Fruit fly (Drosophila melanogaster) whole organism, embryonic: ENCODE results near the gene Ids.

Experiments
- Blimp-1 ChIP-seq: fragments of 200-800 bp; sonication (Bioruptor generic); optimal IDR thresholded peaks from 3 replicates; lab custom pipeline; 2018; ENCODE audit warnings: missing biosample characterization, missing genetic modification characterization, mild to moderate bottlenecking, moderate library complexity, missing genetic modification reagents
- CG10366 ChIP-seq: fragments of 200-800 bp; sonication (Bioruptor generic); IDR thresholded peaks from 2 replicates; pipeline ENCODE4 v1.3.6; 2022; ENCODE audit warnings: missing biosample characterization, missing genetic modification characterization
- CG11093 ChIP-seq: fragments of 200-800 bp; sonication (Bioruptor generic); IDR thresholded peaks from 3 replicates; pipeline ENCODE4 v1.3.6; 2022; ENCODE audit warnings: missing biosample characterization, missing genetic modification characterization
- CG12299 ChIP-seq: fragments of 200-800 bp; sonication (Bioruptor generic); optimal IDR thresholded peaks from 2 replicates; lab custom pipeline; 2018; ENCODE audit warnings: missing biosample characterization, mild to moderate bottlenecking, missing genetic modification characterization
- CG1233 ChIP-seq: fragments of 200-800 bp; sonication (Bioruptor generic); optimal IDR thresholded peaks from 4 replicates; lab custom pipeline; 2018; ENCODE audit warnings: missing biosample characterization, mild to moderate bottlenecking, missing genetic modification characterization
- CG14667 ChIP-seq: fragments of 200-800 bp; sonication (Bioruptor generic); IDR thresholded peaks from 2 replicates; pipeline ENCODE4 v1.3.6; 2022; ENCODE audit warnings: missing biosample characterization, missing genetic modification characterization
- CG2116 ChIP-seq: fragments of 200-800 bp; sonication (Bioruptor generic); optimal IDR thresholded peaks from 3 replicates; lab custom pipeline; 2018; ENCODE audit warnings: missing biosample characterization, mild to moderate bottlenecking, missing genetic modification characterization
- CG2875 ChIP-seq: fragments of 200-800 bp; sonication (Bioruptor generic); optimal IDR thresholded peaks from 2 replicates; lab custom pipeline; 2017; ENCODE audit warnings: missing biosample characterization, mild to moderate bottlenecking, missing genetic modification characterization, missing genetic modification reagents
- CG3407 ChIP-seq: fragments of 200-800 bp; sonication (Bioruptor generic); optimal IDR thresholded peaks from 2 replicates; lab custom pipeline; 2018; ENCODE audit warnings: missing biosample characterization, mild to moderate bottlenecking, missing genetic modification characterization
- CG4328 ChIP-seq: fragments of 200-800 bp; sonication (Bioruptor generic); optimal IDR thresholded peaks from 3 replicates; lab custom pipeline; 2017; ENCODE audit warnings: missing biosample characterization, missing genetic modification reagents, missing genetic modification characterization
- CG8765 ChIP-seq: fragments of 200-800 bp; sonication (Bioruptor generic); IDR thresholded peaks from 2 replicates; pipeline ENCODE4 v1.3.6; 2022; ENCODE audit warnings: missing biosample characterization, missing genetic modification characterization
- CG9215 ChIP-seq: fragments of 200-800 bp; sonication (Bioruptor generic); IDR thresholded peaks from 2 replicates; pipeline ENCODE4 v1.3.6; 2022; ENCODE audit warnings: missing biosample characterization, missing genetic modification characterization
- CG9437 ChIP-seq: fragments of 200-800 bp; sonication (Bioruptor generic); optimal IDR thresholded peaks from 2 replicates; lab custom pipeline; 2018; ENCODE audit warnings: missing biosample characterization, mild to moderate bottlenecking, missing genetic modification characterization
- CkIIα-i1 ChIP-seq: fragments of 200-800 bp; sonication (Bioruptor generic); IDR thresholded peaks from 2 replicates; pipeline ENCODE4 v1.3.6; 2022; ENCODE audit warnings: missing biosample characterization, missing genetic modification characterization
- Dad ChIP-seq: fragments of 200-800 bp; sonication (Bioruptor generic); optimal IDR thresholded peaks from 3 replicates; lab custom pipeline; 2016; ENCODE audit warnings: missing biosample characterization, missing genetic modification characterization
- Dbx ChIP-seq: fragments of 200-800 bp; sonication (Bioruptor generic); IDR thresholded peaks from 3 replicates; pipeline ENCODE4 v1.3.6; 2022; ENCODE audit warnings: missing biosample characterization, missing genetic modification characterization
- Drgx ChIP-seq: fragments of 200-800 bp; sonication (Bioruptor generic); IDR thresholded peaks from 2 replicates; pipeline ENCODE4 v1.3.6; 2022; ENCODE audit warnings: missing biosample characterization, missing genetic modification characterization
- E2f1 ChIP-seq: fragments of 200-800 bp; sonication (Bioruptor generic); IDR thresholded peaks from 2 replicates; pipeline ENCODE4 v1.3.6; 2022; ENCODE audit warnings: missing biosample characterization, missing genetic modification characterization
- Meics ChIP-seq: fragments of 200-800 bp; sonication (Bioruptor generic); optimal IDR thresholded peaks from 2 replicates; lab custom pipeline; 2017; ENCODE audit warnings: missing biosample characterization, mild to moderate bottlenecking, missing genetic modification characterization
- Mrtf ChIP-seq: fragments of 200-800 bp; sonication (Bioruptor generic); IDR thresholded peaks from 3 replicates; pipeline ENCODE4 v1.3.6; 2022; ENCODE audit warnings: missing biosample characterization, missing genetic modification characterization
- Opbp ChIP-seq: fragments of 200-800 bp; sonication (Bioruptor generic); IDR thresholded peaks from 3 replicates; pipeline ENCODE4 v1.3.6; 2022; ENCODE audit warnings: missing biosample characterization, missing genetic modification characterization; ENCODE audit not compliant: partially characterized antibody
- PHDP ChIP-seq: fragments of 200-800 bp; sonication (Bioruptor generic); optimal IDR thresholded peaks from 3 replicates; lab custom pipeline; 2018; ENCODE audit warnings: missing biosample characterization, mild to moderate bottlenecking, missing genetic modification characterization, moderate library complexity
- Tbp ChIP-seq: fragments of >200 bp; optimal IDR thresholded peaks from 2 replicates; lab custom pipeline; 2018; ENCODE audit warnings: missing biosample characterization, missing genetic modification characterization
- ac ChIP-seq: fragments of 200-800 bp; sonication (Bioruptor generic); optimal IDR thresholded peaks from 3 replicates; lab custom pipeline; 2017; ENCODE audit warnings: missing biosample characterization, mild to moderate bottlenecking, missing genetic modification characterization
- aop ChIP-seq: fragments of 200-800 bp; sonication (Bioruptor generic); IDR thresholded peaks from 2 replicates; pipeline ENCODE4 v1.3.6; 2022; ENCODE audit warnings: missing biosample characterization, missing genetic modification characterization
- ap ChIP-seq: fragments of 200-800 bp; sonication (Bioruptor generic); IDR thresholded peaks from 2 replicates; pipeline ENCODE4 v1.3.6; 2022; ENCODE audit warnings: missing biosample characterization, missing genetic modification characterization
- az2 ChIP-seq: fragments of 200-800 bp; sonication (Bioruptor generic); optimal IDR thresholded peaks from 3 replicates; lab custom pipeline; 2016; ENCODE audit warnings: missing biosample characterization, missing genetic modification characterization
- bbx ChIP-seq: fragments of 200-800 bp; sonication (Bioruptor generic); IDR thresholded peaks from 2 replicates; pipeline ENCODE4 v1.3.6; 2022; ENCODE audit warnings: missing biosample characterization, missing genetic modification characterization; ENCODE audit not compliant: partially characterized antibody
- bcd ChIP-seq: fragments of 200-800 bp; sonication (Bioruptor generic); optimal IDR thresholded peaks from 2 replicates; lab custom pipeline; 2017; ENCODE audit warnings: missing biosample characterization, mild to moderate bottlenecking, missing genetic modification characterization
- crol ChIP-seq: fragments of 200-800 bp; sonication (Bioruptor generic); IDR thresholded peaks from 2 replicates; pipeline ENCODE4 v1.3.6; 2022; ENCODE audit warnings: missing biosample characterization, missing genetic modification characterization
- dati ChIP-seq: fragments of 200-800 bp; sonication (Bioruptor generic); IDR thresholded peaks from 2 replicates; pipeline ENCODE4 v1.3.6; 2022; ENCODE audit warnings: missing biosample characterization, missing genetic modification characterization
- emc ChIP-seq: fragments of 200-800 bp; sonication (Bioruptor generic); optimal IDR thresholded peaks from 2 replicates; lab custom pipeline; 2016; ENCODE audit warnings: missing biosample characterization, missing genetic modification characterization
- eyg ChIP-seq: fragments of 200-800 bp; sonication (Bioruptor generic); optimal IDR thresholded peaks from 3 replicates; lab custom pipeline; 2016; ENCODE audit warnings: missing biosample characterization, missing genetic modification characterization
- fd102C ChIP-seq: fragments of 200-800 bp; sonication (Bioruptor generic); optimal IDR thresholded peaks from 2 replicates; lab custom pipeline; 2018; ENCODE audit warnings: missing biosample characterization, mild to moderate bottlenecking, missing genetic modification characterization, moderate library complexity
- hb ChIP-seq: fragments of 200-800 bp; sonication (Bioruptor generic); IDR thresholded peaks from 3 replicates; pipeline ENCODE4 v1.3.6; 2022; ENCODE audit warnings: missing biosample characterization, missing genetic modification characterization; ENCODE audit not compliant: partially characterized antibody
- ind ChIP-seq: fragments of 200-800 bp; sonication (Bioruptor generic); optimal IDR thresholded peaks from 3 replicates; lab custom pipeline; 2016; ENCODE audit warnings: missing biosample characterization, missing genetic modification characterization
- jing ChIP-seq: fragments of 200-800 bp; sonication (Bioruptor generic); optimal IDR thresholded peaks from 2 replicates; lab custom pipeline; 2018; ENCODE audit warnings: missing biosample characterization, mild to moderate bottlenecking, missing genetic modification characterization
- mirr ChIP-seq: fragments of 200-800 bp; sonication (Bioruptor generic); optimal IDR thresholded peaks from 3 replicates; lab custom pipeline; 2018; ENCODE audit warnings: missing biosample characterization, mild to moderate bottlenecking, missing genetic modification characterization
- org-1 ChIP-seq: fragments of 200-800 bp; sonication (Bioruptor generic); optimal IDR thresholded peaks from 2 replicates; lab custom pipeline; 2017; ENCODE audit warnings: missing biosample characterization, missing genetic modification characterization
- prd ChIP-seq, 3 experiments: fragments of >200 bp in 2 of 3; fragments of 200-800 bp in 1 of 3; sonication (Bioruptor generic) in 1 of 3; optimal IDR thresholded peaks in 2 of 3; IDR thresholded peaks in 1 of 3; 2 replicates in 2 of 3; 3 replicates in 1 of 3; pipeline versions ENCODE4 v1.3.6 to Lab custom; 2017 to 2022; ENCODE audit warnings: missing biosample characterization in 1 of 3, missing genetic modification characterization in 1 of 3
- repo ChIP-seq: fragments of 200-800 bp; sonication (Bioruptor generic); optimal IDR thresholded peaks from 2 replicates; lab custom pipeline; 2016; ENCODE audit warnings: missing biosample characterization, missing genetic modification characterization
- ro ChIP-seq: fragments of 200-800 bp; sonication (Bioruptor generic); IDR thresholded peaks from 2 replicates; pipeline ENCODE4 v1.3.6; 2022; ENCODE audit warnings: missing biosample characterization, missing genetic modification characterization
- sc ChIP-seq, 3 experiments: fragments of >200 bp in 2 of 3; fragments of 200-800 bp in 1 of 3; sonication (Bioruptor generic) in 1 of 3; optimal IDR thresholded peaks; 2 replicates in 2 of 3; 3 replicates in 1 of 3; lab custom pipeline; 2017; ENCODE audit warnings: mild to moderate bottlenecking in 1 of 3, missing biosample characterization in 1 of 3, missing genetic modification characterization in 1 of 3, missing genetic modification reagents in 1 of 3
- schlank ChIP-seq: fragments of 200-800 bp; sonication (Bioruptor generic); optimal IDR thresholded peaks from 2 replicates; lab custom pipeline; 2018; ENCODE audit warnings: missing biosample characterization, mild to moderate bottlenecking, missing genetic modification characterization
- ssp ChIP-seq: fragments of 200-800 bp; sonication (Bioruptor generic); IDR thresholded peaks from 2 replicates; pipeline ENCODE4 v1.3.6; 2022; ENCODE audit warnings: missing biosample characterization, missing genetic modification characterization
- ttk ChIP-seq: fragments of 200-800 bp; sonication (Bioruptor generic); IDR thresholded peaks from 2 replicates; pipeline ENCODE4 v2.1.2; 2022; ENCODE audit warnings: missing biosample characterization, missing genetic modification characterization
- vfl ChIP-seq: fragments of 200-800 bp; sonication (Bioruptor generic); optimal IDR thresholded peaks from 2 replicates; lab custom pipeline; 2016; ENCODE audit warnings: missing biosample characterization, missing genetic modification characterization
- vnd ChIP-seq: fragments of 200-800 bp; sonication (Bioruptor generic); IDR thresholded peaks from 3 replicates; pipeline ENCODE4 v1.3.6; 2022; ENCODE audit warnings: missing biosample characterization, missing genetic modification characterization; ENCODE audit not compliant: partially characterized antibody
- vvl ChIP-seq: fragments of 200-800 bp; sonication (Bioruptor generic); IDR thresholded peaks from 2 replicates; pipeline ENCODE4 v1.3.6; 2022; ENCODE audit warnings: missing biosample characterization, missing genetic modification characterization
- wor ChIP-seq: fragments of 200-800 bp; sonication (Bioruptor generic); IDR thresholded peaks from 2 replicates; pipeline ENCODE4 v1.3.6; 2022; ENCODE audit warnings: missing biosample characterization, missing genetic modification characterization

The Ids gene

dm6 chr3L:3396056-3396455 lies 18.0 kb downstream of the Ids start (continued):
- TF ChIP-seq emc (GFP tag; lab: Kevin White, UChicago), result no peak
- TF ChIP-seq vnd (GFP tag; lab: Robert Waterston, UW), result no peak
- TF ChIP-seq repo (GFP tag; lab: Kevin White, UChicago), result peak; percentile 38
- peak; percentile 41; the same call in 1 of the 2 replicates for TF ChIP-seq CG9215 (GFP tag; lab: Robert Waterston, UW)
- peak; percentile 76 for TF ChIP-seq CG10366 (GFP tag; lab: Robert Waterston, UW)
- peak; percentile 70 for TF ChIP-seq ttk (GFP tag; lab: Robert Waterston, UW)
- peak; percentile 82 for TF ChIP-seq ac (GFP tag; lab: Kevin White, UChicago)
- peak; percentile 69; the same call in 2 of the 3 replicates for TF ChIP-seq Mrtf
- TF ChIP-seq CG2116, result peak; percentile 64
- no peak for TF ChIP-seq CkIIα-i1
- TF ChIP-seq aop (GFP tag; lab: Robert Waterston, UW), result no peak
- peak; percentile 75 for TF ChIP-seq CG9437 (GFP tag; lab: Kevin White, UChicago)
- TF ChIP-seq CG2875 (GFP tag; lab: Kevin White, UChicago), result peak; percentile 92
- TF ChIP-seq bcd (GFP tag; lab: Kevin White, UChicago), result peak; percentile 83
- TF ChIP-seq Blimp-1 (GFP tag; lab: Kevin White, UChicago), result peak; percentile 97
- peak; percentile 28 for TF ChIP-seq eyg
- no peak for TF ChIP-seq schlank (tag; lab: Kevin White, UChicago)
- peak; percentile 70 for TF ChIP-seq CG11093 (GFP tag; lab: Robert Waterston, UW)
- TF ChIP-seq bbx (GFP tag; lab: Robert Waterston, UW), result no peak
- peak; percentile 66 for TF ChIP-seq ssp (GFP tag; lab: Robert Waterston, UW)
- TF ChIP-seq E2f1 (GFP tag; lab: Robert Waterston, UW), result peak; percentile 61; the same call in 1 of the 2 replicates
- peak; percentile 90 for TF ChIP-seq CG3407 (GFP tag; lab: Kevin White, UChicago)
- no peak for TF ChIP-seq Tbp (GFP tag; lab: Kevin White, UChicago)
- TF ChIP-seq CG14667 (GFP tag; lab: Robert Waterston, UW), result peak; percentile 77
- peak; percentile 65 for TF ChIP-seq ind
- peak; percentile 72 for TF ChIP-seq jing (GFP tag; lab: Kevin White, UChicago)
- TF ChIP-seq Dad, result peak; percentile 49
- peak; percentile 82 for TF ChIP-seq Drgx (GFP tag; lab: Robert Waterston, UW)
- TF ChIP-seq prd (optimal IDR thresholded peaks at IDR 0.05; lab: Kevin White, UChicago), result no peak
- TF ChIP-seq prd (GFP tag; IDR thresholded peaks at IDR 0.05; lab: Robert Waterston, UW), result peak; percentile 89
- TF ChIP-seq dati (GFP tag; lab: Robert Waterston, UW), result no peak; the same call in 1 of the 2 replicates
- TF ChIP-seq ro (GFP tag; lab: Robert Waterston, UW), result peak; percentile 79
- TF ChIP-seq sc (optimal IDR thresholded peaks at IDR 0.05; lab: Kevin White, UChicago), result no peak
- peak; percentile 93 for TF ChIP-seq sc (GFP tag; optimal IDR thresholded peaks at IDR 0.05; lab: Kevin White, UChicago)
- TF ChIP-seq az2 (GFP tag; lab: Kevin White, UChicago), result peak; percentile 93
- peak; percentile 85 for TF ChIP-seq PHDP (tag; lab: Kevin White, UChicago)
- peak; percentile 79 for TF ChIP-seq CG1233 (GFP tag; lab: Kevin White, UChicago)
- TF ChIP-seq wor (GFP tag; lab: Robert Waterston, UW), result peak; percentile 76; the same call in 1 of the 2 replicates
- TF ChIP-seq Meics (GFP tag; lab: Kevin White, UChicago), result peak; percentile 31
- peak; percentile 94 for TF ChIP-seq vvl (GFP tag; lab: Robert Waterston, UW)
- TF ChIP-seq Dbx (GFP tag; lab: Robert Waterston, UW), result no peak
- TF ChIP-seq CG12299, result peak; percentile 81
- TF ChIP-seq hb (GFP tag; lab: Robert Waterston, UW), result no peak
- no peak for TF ChIP-seq vfl (GFP tag; lab: Kevin White, UChicago)
- peak; percentile 76 for TF ChIP-seq CG4328 (GFP tag; lab: Kevin White, UChicago)
- TF ChIP-seq org-1 (GFP tag; lab: Kevin White, UChicago), result peak; percentile 44
- TF ChIP-seq mirr, result no peak
- TF ChIP-seq fd102C (GFP tag; lab: Kevin White, UChicago), result no peak
- no peak for TF ChIP-seq Opbp (GFP tag; lab: Robert Waterston, UW)
- peak; percentile 72 for TF ChIP-seq CG8765
- peak; percentile 77 for TF ChIP-seq ap (GFP tag; lab: Robert Waterston, UW)
- no peak; the same call in 1 of the 2 replicates for TF ChIP-seq crol
